Worm (Caenorhabditis elegans) whole organism, L4/young adult: Measurements from ENCODE around the gene F57B1.5.

Experiments used
- W03F9.2 ChIP-seq: fragments of 150-350 bp; optimal IDR thresholded peaks from 2 replicates; lab custom pipeline; 2014; ENCODE audit warnings: missing biosample characterization, missing genetic modification characterization
- dao-5 ChIP-seq: sonication (generic microtip); optimal IDR thresholded peaks from 2 replicates; lab custom pipeline; 2016; ENCODE audit warnings: missing genotype, missing genetic modification characterization, moderate library complexity, missing compliant biosample characterization
- him-1 ChIP-seq: sonication (generic microtip); optimal IDR thresholded peaks from 2 replicates; lab custom pipeline; 2016; ENCODE audit warnings: missing genotype, missing genetic modification reagents, missing genetic modification characterization, missing compliant biosample characterization

ce11 chrV:13173718-13174117 lies 33.8 kb upstream of the F57B1.5 start:
- TF ChIP-seq dao-5 (tag; lab: Kevin White, UChicago) (no peak), him-1 (tag; lab: Kevin White, UChicago) (no peak), W03F9.2 (tag; lab: Kevin White, UChicago) (no peak)
